Worm (Caenorhabditis elegans) whole organism, L4/young adult: Measurements from ENCODE around the gene T22B2.5.

Experiments used
- W03F9.2 ChIP-seq: fragments of 150-350 bp; optimal IDR thresholded peaks from 2 replicates; lab custom pipeline; 2014; ENCODE audit warnings: missing biosample characterization, missing genetic modification characterization
- him-1 ChIP-seq: sonication (generic microtip); optimal IDR thresholded peaks from 2 replicates; lab custom pipeline; 2016; ENCODE audit warnings: missing genotype, missing genetic modification reagents, missing genetic modification characterization, missing compliant biosample characterization

- TF ChIP-seq W03F9.2 (tag; lab: Kevin White, UChicago) (no peak), him-1 (tag; lab: Kevin White, UChicago) (no peak)
Observed at ce11 chrX:3917013-3917412, 5.8 kb upstream of the T22B2.5 start, which contains the start of gene T22B2.3.
